Worm (Caenorhabditis elegans) whole organism, mixed stage, embryonic: ENCODE results near the gene Y105C5B.8.

Source experiments
- M03D4.4 ChIP-seq: sonication (generic microtip); optimal IDR thresholded peaks from 2 replicates; lab custom pipeline; 2017; ENCODE audit warnings: mild to moderate bottlenecking, missing genetic modification characterization, missing compliant biosample characterization
- elt-3 ChIP-seq: fragments of 150-350 bp; optimal IDR thresholded peaks from 2 replicates; lab custom pipeline; 2014; ENCODE audit warnings: missing biosample characterization, missing genetic modification characterization
- mab-5 ChIP-seq: fragments of 150-350 bp; optimal IDR thresholded peaks from 2 replicates; lab custom pipeline; 2014; ENCODE audit warnings: missing biosample characterization, missing genetic modification characterization
- mep-1 ChIP-seq: fragments of 150-350 bp; optimal IDR thresholded peaks from 2 replicates; lab custom pipeline; 2017; ENCODE audit warnings: missing biosample characterization, missing genetic modification reagents, missing genetic modification characterization, inconsistent platforms
- nhr-12 ChIP-seq: fragments of 150-350 bp; optimal IDR thresholded peaks from 2 replicates; lab custom pipeline; 2014; ENCODE audit warnings: missing biosample characterization, missing genetic modification characterization
- nhr-237 ChIP-seq: fragments of 150-350 bp; optimal IDR thresholded peaks from 2 replicates; lab custom pipeline; 2014; ENCODE audit warnings: missing biosample characterization, missing genetic modification characterization
- nhr-76 ChIP-seq: sonication (generic microtip); optimal IDR thresholded peaks from 2 replicates; lab custom pipeline; 2017; ENCODE audit warnings: missing biosample characterization, missing genetic modification characterization
- pha-4 ChIP-seq: fragments of 150-350 bp; optimal IDR thresholded peaks from 2 replicates; lab custom pipeline; 2018; ENCODE audit warnings: missing biosample characterization, missing genetic modification reagents, missing genetic modification characterization
- snpc-4 ChIP-seq: fragments of 150-350 bp; optimal IDR thresholded peaks from 2 replicates; lab custom pipeline; 2014; ENCODE audit warnings: missing biosample characterization, missing genetic modification characterization
- tbx-8 ChIP-seq: fragments of 200-800 bp; sonication (Bioruptor generic); optimal IDR thresholded peaks from 2 replicates; lab custom pipeline; 2018; ENCODE audit warnings: mild to moderate bottlenecking, missing genetic modification characterization, moderate library complexity, missing compliant biosample characterization
- unc-39 ChIP-seq: fragments of 150-350 bp; optimal IDR thresholded peaks from 2 replicates; lab custom pipeline; 2014; ENCODE audit warnings: missing biosample characterization, missing genetic modification characterization
- unc-62 ChIP-seq: fragments of 150-350 bp; optimal IDR thresholded peaks from 2 replicates; lab custom pipeline; 2014; ENCODE audit warnings: missing biosample characterization, missing genetic modification reagents, missing genetic modification characterization

DNA sequence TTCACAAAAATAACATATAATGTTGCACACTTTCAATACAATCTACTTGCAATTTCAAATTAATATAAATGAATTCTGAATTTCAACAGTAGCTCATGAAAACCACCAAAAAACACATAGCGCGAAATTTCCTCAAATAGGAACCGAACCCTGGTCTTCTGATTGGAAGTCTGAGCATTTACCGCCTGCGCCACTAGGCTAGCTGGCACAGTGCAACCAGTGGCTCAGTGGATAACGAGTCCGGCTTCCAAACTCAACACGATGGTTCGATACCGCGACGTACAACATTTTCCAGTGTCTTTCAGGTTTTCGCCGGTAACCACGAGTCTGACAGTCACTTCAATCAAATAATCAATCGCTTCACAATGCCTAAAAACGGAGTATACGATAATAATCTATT, 27.0 kb upstream of the Y105C5B.8 start:
- no peak for TF ChIP-seq pha-4
- no peak for TF ChIP-seq nhr-76 (tag; lab: Kevin White, UChicago)
- no peak for TF ChIP-seq unc-62
- TF ChIP-seq nhr-237 (tag; lab: Kevin White, UChicago), result no peak
- no peak for TF ChIP-seq nhr-12 (tag; lab: Kevin White, UChicago)
- no peak for TF ChIP-seq tbx-8 (GFP tag; lab: Kevin White, UChicago)
- no peak for TF ChIP-seq mab-5 (tag; lab: Kevin White, UChicago)
- no peak for TF ChIP-seq unc-39 (tag; lab: Kevin White, UChicago)
- TF ChIP-seq mep-1, result no peak
- no peak for TF ChIP-seq M03D4.4 (tag; lab: Kevin White, UChicago)
- TF ChIP-seq elt-3 (tag; lab: Kevin White, UChicago), result no peak
- TF ChIP-seq snpc-4 (tag; lab: Kevin White, UChicago), result no peak
